Fruit fly (Drosophila melanogaster): ENCODE data around the gene CG43610.
A peak's percentile ranks its signal among the peaks of the same experiment; 100 is the strongest.

The CG43610 gene

dm6 chr2L:6787973-6788368 is 11.0 kb upstream of the CG43610 start (continued):
- TF ChIP-seq Eip75B (GFP tag; optimal IDR thresholded peaks at IDR 0.05) (peak; percentile 3), CG6854 (GFP tag; optimal IDR thresholded peaks at IDR 0.05) (no peak), net (GFP tag; optimal IDR thresholded peaks at IDR 0.05) (no peak), CG3919 (GFP tag; optimal IDR thresholded peaks at IDR 0.05) (peak; percentile 59), Sox14 (GFP tag; optimal IDR thresholded peaks at IDR 0.05) (no peak), esn (GFP tag; optimal IDR thresholded peaks at IDR 0.05) (no peak), CG3032 (tag; optimal IDR thresholded peaks at IDR 0.05) (peak; percentile 51), CG32006 (GFP tag; optimal IDR thresholded peaks at IDR 0.05) (peak; percentile 79), topi (GFP tag; optimal IDR thresholded peaks at IDR 0.05) (peak; percentile 53), CG6792 (GFP tag; optimal IDR thresholded peaks at IDR 0.05) (no peak), Ets21C (GFP tag; optimal IDR thresholded peaks at IDR 0.05) (peak; percentile 12), CG7368 (GFP tag; optimal IDR thresholded peaks at IDR 0.05) (peak; percentile 46), CG1621 (tag; optimal IDR thresholded peaks at IDR 0.05) (no peak), CG4318 (GFP tag; optimal IDR thresholded peaks at IDR 0.05) (peak; percentile 73), CG6276 (GFP tag; optimal IDR thresholded peaks at IDR 0.05) (peak; percentile 58)

- TF ChIP-seq CG3919 (GFP tag; optimal IDR thresholded peaks at IDR 0.05): no peak
- TF ChIP-seq Ets21C (GFP tag; optimal IDR thresholded peaks at IDR 0.05): no peak
- TF ChIP-seq CG10669 (GFP tag; optimal IDR thresholded peaks at IDR 0.05): no peak
- no peak for TF ChIP-seq fd59A (GFP tag; optimal IDR thresholded peaks at IDR 0.05)
- TF ChIP-seq Eip75B (GFP tag; optimal IDR thresholded peaks at IDR 0.05): peak; percentile 42
- no peak for TF ChIP-seq cyc (GFP tag; optimal IDR thresholded peaks at IDR 0.05)
- TF ChIP-seq CG11762 (GFP tag; optimal IDR thresholded peaks at IDR 0.05; ENCODE audit: insufficient read depth): no peak
- TF ChIP-seq CG3032 (tag; optimal IDR thresholded peaks at IDR 0.05): no peak
- TF ChIP-seq dac (GFP tag; optimal IDR thresholded peaks at IDR 0.05): no peak
- TF ChIP-seq eg (GFP tag; IDR thresholded peaks at IDR 0.05): no peak
- no peak for TF ChIP-seq Met (GFP tag; optimal IDR thresholded peaks at IDR 0.05)
- TF ChIP-seq Sox14 (GFP tag; optimal IDR thresholded peaks at IDR 0.05): no peak
- TF ChIP-seq CG4318 (GFP tag; optimal IDR thresholded peaks at IDR 0.05): no peak
- no peak for TF ChIP-seq ss (GFP tag; optimal IDR thresholded peaks at IDR 0.05)
- no peak for TF ChIP-seq topi (GFP tag; optimal IDR thresholded peaks at IDR 0.05)
- no peak for TF ChIP-seq Ets96B (tag; optimal IDR thresholded peaks at IDR 0.05)
- peak; percentile 86 for TF ChIP-seq Eip93F (GFP tag; optimal IDR thresholded peaks at IDR 0.05)
- no peak for TF ChIP-seq Lpt (GFP tag; optimal IDR thresholded peaks at IDR 0.05)
- TF ChIP-seq Sox15 (GFP tag; optimal IDR thresholded peaks at IDR 0.05): no peak
- no peak for TF ChIP-seq CG32006 (GFP tag; optimal IDR thresholded peaks at IDR 0.05)
- TF ChIP-seq pdm3 (GFP tag; optimal IDR thresholded peaks at IDR 0.05): no peak
- no peak for TF ChIP-seq fd85E (GFP tag; optimal IDR thresholded peaks at IDR 0.05)
- TF ChIP-seq Smox (GFP tag; optimal IDR thresholded peaks at IDR 0.05): no peak
- TF ChIP-seq Hr38 (GFP tag; optimal IDR thresholded peaks at IDR 0.05): no peak
- TF ChIP-seq CG8119 (GFP tag; IDR thresholded peaks at IDR 0.05): no peak
- no peak for TF ChIP-seq CG6276 (GFP tag; optimal IDR thresholded peaks at IDR 0.05)
- TF ChIP-seq CG1621 (tag; optimal IDR thresholded peaks at IDR 0.05): no peak
- no peak for TF ChIP-seq CG15336 (GFP tag; IDR thresholded peaks at IDR 0.05)
- no peak for TF ChIP-seq CG8632 (GFP tag; optimal IDR thresholded peaks at IDR 0.05)
- TF ChIP-seq vri (GFP tag; optimal IDR thresholded peaks at IDR 0.05): peak; percentile 89
- no peak for TF ChIP-seq CG16779 (tag; optimal IDR thresholded peaks at IDR 0.05)
- TF ChIP-seq acj6 (GFP tag; optimal IDR thresholded peaks at IDR 0.05): no peak
- no peak for TF ChIP-seq Hr39 (GFP tag; optimal IDR thresholded peaks at IDR 0.05)
- TF ChIP-seq CG6808 (GFP tag; optimal IDR thresholded peaks at IDR 0.05): peak; percentile 11
- no peak for TF ChIP-seq spab (GFP tag; optimal IDR thresholded peaks at IDR 0.05)
- peak; percentile 56 for TF ChIP-seq Eip78C (GFP tag)
- TF ChIP-seq net (GFP tag; optimal IDR thresholded peaks at IDR 0.05): no peak
- peak; percentile 80 for TF ChIP-seq fkh (GFP tag; optimal IDR thresholded peaks at IDR 0.05)
- no peak for TF ChIP-seq CG34406 (GFP tag; optimal IDR thresholded peaks at IDR 0.05)
- no peak for TF ChIP-seq Sox102F (GFP tag; optimal IDR thresholded peaks at IDR 0.05)
- peak; percentile 79 for TF ChIP-seq svp (GFP tag)
- no peak for TF ChIP-seq CG11902 (GFP tag; optimal IDR thresholded peaks at IDR 0.05)
- no peak for TF ChIP-seq CG7368 (GFP tag; optimal IDR thresholded peaks at IDR 0.05)
- no peak for TF ChIP-seq lz (GFP tag; optimal IDR thresholded peaks at IDR 0.05)
- no peak for TF ChIP-seq CG10631 (GFP tag; optimal IDR thresholded peaks at IDR 0.05)
- TF ChIP-seq esn (GFP tag; optimal IDR thresholded peaks at IDR 0.05): no peak
- TF ChIP-seq dsx (GFP tag; optimal IDR thresholded peaks at IDR 0.05; ENCODE audit: poor library complexity, severe bottlenecking): no peak
These were observed 9.6 kb upstream of the CG43610 start for dm6 chr2L:6789358-6789757.
